Worm (Caenorhabditis elegans): Measurements from ENCODE around the gene fipr-17.

Gene fipr-17

ce11 chrIII:11036640-11037039, 29.2 kb upstream of the fipr-17 start, which contains the start of gene spat-2:
Gene spat-2, plus strand, starts transcription at chrIII:11036940.
- TF ChIP-seq fax-1 (tag; optimal IDR thresholded peaks at IDR 0.05) (no peak), ceh-18 (tag; optimal IDR thresholded peaks at IDR 0.05) (no peak)

ce11 chrIII:11036132-11036531, 28.7 kb upstream of the fipr-17 start:
- TF ChIP-seq ama-1 (optimal IDR thresholded peaks at IDR 0.05) (no peak), ceh-19 (GFP tag; optimal IDR thresholded peaks at IDR 0.05) (no peak), dve-1 (tag; optimal IDR thresholded peaks at IDR 0.05) (no peak), eyg-1 (tag; optimal IDR thresholded peaks at IDR 0.05) (no peak), ceh-31 (tag; optimal IDR thresholded peaks at IDR 0.05) (peak; percentile 21), elt-4 (tag; optimal IDR thresholded peaks at IDR 0.05) (no peak), sdc-2 (tag; optimal IDR thresholded peaks at IDR 0.05) (no peak), unc-86 (tag; optimal IDR thresholded peaks at IDR 0.05) (peak; percentile 1), ceh-30 (tag; optimal IDR thresholded peaks at IDR 0.05) (no peak), nfya-1 (tag; optimal IDR thresholded peaks at IDR 0.05) (peak; percentile 61), ets-4 (tag; optimal IDR thresholded peaks at IDR 0.05) (no peak), pros-1 (tag; optimal IDR thresholded peaks at IDR 0.05) (no peak), ztf-16 (tag; optimal IDR thresholded peaks at IDR 0.05) (no peak), nhr-11 (tag; optimal IDR thresholded peaks at IDR 0.05) (no peak), K02D7.2 (tag; optimal IDR thresholded peaks at IDR 0.05) (no peak), odd-2 (tag; optimal IDR thresholded peaks at IDR 0.05) (no peak), Y22D7AL.16 (tag; optimal IDR thresholded peaks at IDR 0.05) (no peak), ceh-22 (tag; optimal IDR thresholded peaks at IDR 0.05) (no peak), elt-2 (tag; optimal IDR thresholded peaks at IDR 0.05) (no peak), fax-1 (tag; optimal IDR thresholded peaks at IDR 0.05) (no peak), unc-55 (GFP tag; optimal IDR thresholded peaks at IDR 0.05) (peak; percentile 48), gmeb-2 (tag; optimal IDR thresholded peaks at IDR 0.05) (no peak), T23F11.4 (GFP tag; optimal IDR thresholded peaks at IDR 0.05) (no peak), hlh-15 (tag; optimal IDR thresholded peaks at IDR 0.05) (no peak), ceh-6 (GFP tag; optimal IDR thresholded peaks at IDR 0.05) (no peak), C08G9.2 (tag; optimal IDR thresholded peaks at IDR 0.05) (no peak), zip-5 (tag; optimal IDR thresholded peaks at IDR 0.05) (no peak), ahr-1 (tag; optimal IDR thresholded peaks at IDR 0.05) (no peak), F13H6.1 (tag; optimal IDR thresholded peaks at IDR 0.05) (no peak), pag-3 (tag; optimal IDR thresholded peaks at IDR 0.05; ENCODE audit: borderline replicate concordance) (no peak), lim-6 (tag; optimal IDR thresholded peaks at IDR 0.05) (no peak), npax-4 (tag; optimal IDR thresholded peaks at IDR 0.05) (no peak), pax-1 (tag; optimal IDR thresholded peaks at IDR 0.05) (peak; percentile 41), hlh-30 (tag; optimal IDR thresholded peaks at IDR 0.05; ENCODE audit: insufficient read depth) (no peak), hlh-13 (GFP tag; optimal IDR thresholded peaks at IDR 0.05) (no peak), mec-3 (tag; optimal IDR thresholded peaks at IDR 0.05; ENCODE audit: borderline replicate concordance) (no peak), lin-11 (tag; optimal IDR thresholded peaks at IDR 0.05) (no peak), syd-9 (tag; optimal IDR thresholded peaks at IDR 0.05) (no peak), ref-2 (tag; optimal IDR thresholded peaks at IDR 0.05) (no peak), tbx-2 (tag; optimal IDR thresholded peaks at IDR 0.05) (no peak), ceh-34 (tag; optimal IDR thresholded peaks at IDR 0.05) (no peak), C38D4.7 (GFP tag; optimal IDR thresholded peaks at IDR 0.05) (no peak), pqm-1 (tag; optimal IDR thresholded peaks at IDR 0.05) (no peak), ceh-48 (tag; optimal IDR thresholded peaks at IDR 0.05) (no peak), madf-2 (tag; optimal IDR thresholded peaks at IDR 0.05) (no peak), hlh-8 (tag; optimal IDR thresholded peaks at IDR 0.05) (no peak), sox-2 (GFP tag; IDR thresholded peaks at IDR 0.05) (no peak), unc-42 (tag; optimal IDR thresholded peaks at IDR 0.05) (peak; percentile 6), rnt-1 (tag; optimal IDR thresholded peaks at IDR 0.05) (no peak), dmd-4 (tag; optimal IDR thresholded peaks at IDR 0.05; ENCODE audit: borderline replicate concordance) (no peak), che-1 (tag; optimal IDR thresholded peaks at IDR 0.05) (no peak), pat-9 (tag; optimal IDR thresholded peaks at IDR 0.05) (no peak)

All from whole organism, late embryonic.